Worm (Caenorhabditis elegans): Measurements from ENCODE around the gene F38H4.4.

DNA sequence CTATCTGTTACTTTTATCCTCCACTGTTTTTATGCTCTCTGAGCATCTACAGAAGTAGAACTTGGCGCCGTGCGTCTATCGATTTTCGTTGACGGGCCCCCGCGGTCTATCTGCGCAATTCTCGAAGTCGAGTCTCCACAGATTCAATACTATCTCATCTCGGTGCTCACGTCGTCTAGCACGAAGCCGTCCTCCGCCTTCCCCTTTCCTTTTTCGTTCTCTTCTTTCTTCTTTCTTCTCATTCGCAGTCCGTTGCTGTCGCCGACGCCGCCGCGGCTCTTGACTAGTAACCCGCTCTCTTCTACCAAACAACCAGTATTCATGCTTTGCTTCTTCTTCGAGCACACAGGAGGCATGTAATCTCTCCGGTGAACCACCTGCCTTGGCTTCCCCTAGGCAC is 23.0 kb downstream of the F38H4.4 start:
- no peak for TF ChIP-seq pqm-1 (tag; optimal IDR thresholded peaks at IDR 0.05)
- no peak for TF ChIP-seq ama-1 (optimal IDR thresholded peaks at IDR 0.05)
- no peak for TF ChIP-seq mec-3 (tag; optimal IDR thresholded peaks at IDR 0.05; ENCODE audit: borderline replicate concordance)
- TF ChIP-seq pha-4 (tag; optimal IDR thresholded peaks at IDR 0.05) = no peak
- TF ChIP-seq sox-4 (tag; optimal IDR thresholded peaks at IDR 0.05) = peak; percentile 26
- TF ChIP-seq lin-11 (tag; optimal IDR thresholded peaks at IDR 0.05) = no peak
- TF ChIP-seq hlh-8 (tag; optimal IDR thresholded peaks at IDR 0.05) = no peak
- no peak for TF ChIP-seq ceh-19 (GFP tag; optimal IDR thresholded peaks at IDR 0.05)
- TF ChIP-seq eyg-1 (tag; optimal IDR thresholded peaks at IDR 0.05) = no peak
- no peak for TF ChIP-seq zip-5 (tag; optimal IDR thresholded peaks at IDR 0.05)
- no peak for TF ChIP-seq T23F11.4 (GFP tag; optimal IDR thresholded peaks at IDR 0.05)
- TF ChIP-seq hlh-30 (tag; optimal IDR thresholded peaks at IDR 0.05; ENCODE audit: insufficient read depth) = no peak

All from whole organism, late embryonic.